Worm (Caenorhabditis elegans) whole organism, young adult: ENCODE data around the gene F42A9.6.
A peak's percentile ranks its signal among the peaks of the same experiment; 100 is the strongest.

Source experiments
- B0336.3 ChIP-seq: fragments of 200-800 bp; sonication (Bioruptor generic); IDR thresholded peaks from 2 replicates; pipeline ENCODE4 v1.3.6; 2022; ENCODE audit warnings: missing genetic modification characterization, missing compliant biosample characterization
- F10E7.11 ChIP-seq: sonication (generic microtip); optimal IDR thresholded peaks from 2 replicates; lab custom pipeline; 2017; ENCODE audit warnings: mild to moderate bottlenecking, missing genetic modification characterization, moderate library complexity, missing compliant biosample characterization
- F22D6.2 ChIP-seq: sonication (generic microtip); optimal IDR thresholded peaks from 2 replicates; lab custom pipeline; 2016; ENCODE audit warnings: mild to moderate bottlenecking, missing genetic modification characterization, missing compliant biosample characterization
- F33H1.4 ChIP-seq: fragments of 200-800 bp; sonication (Bioruptor generic); IDR thresholded peaks from 2 replicates; pipeline ENCODE4 v1.3.6; 2022; ENCODE audit warnings: missing genetic modification reagents, missing genetic modification characterization, missing compliant biosample characterization
- F49E8.2 ChIP-seq: sonication (generic microtip); optimal IDR thresholded peaks from 3 replicates; lab custom pipeline; 2017; ENCODE audit warnings: missing genetic modification characterization, mild to moderate bottlenecking, missing compliant biosample characterization, antibody characterized with exemption, moderate library complexity; ENCODE audit not compliant: insufficient read depth
- F52B5.7 ChIP-seq: sonication (generic microtip); optimal IDR thresholded peaks from 2 replicates; lab custom pipeline; 2016; ENCODE audit warnings: mild to moderate bottlenecking, missing genetic modification characterization, missing compliant biosample characterization
- F55B11.4 ChIP-seq: sonication (generic microtip); optimal IDR thresholded peaks from 2 replicates; lab custom pipeline; 2016; ENCODE audit warnings: missing compliant biosample characterization, missing genetic modification characterization, borderline replicate concordance; ENCODE audit not compliant: insufficient read depth
- K11D2.4 ChIP-seq: fragments of 200-800 bp; sonication (Bioruptor generic); IDR thresholded peaks from 2 replicates; pipeline ENCODE4 v1.3.6; 2022; ENCODE audit warnings: missing genetic modification reagents, missing genetic modification characterization, missing compliant biosample characterization
- Y53F4B.3 ChIP-seq: fragments of 200-800 bp; sonication (Bioruptor generic); IDR thresholded peaks from 2 replicates; pipeline ENCODE4 v1.3.6; 2022; ENCODE audit warnings: missing genetic modification reagents, missing genetic modification characterization, missing compliant biosample characterization
- Y53G8AR.9 ChIP-seq: fragments of 200-800 bp; sonication (Bioruptor generic); conservative IDR thresholded peaks from 2 replicates; pipeline ENCODE4 v1.3.6; 2022; ENCODE audit warnings: missing genetic modification reagents, missing genetic modification characterization, missing compliant biosample characterization
- Y67H2A.10 ChIP-seq: fragments of 200-800 bp; sonication (Bioruptor generic); conservative IDR thresholded peaks from 2 replicates; pipeline ENCODE4 v1.3.6; 2022; ENCODE audit warnings: missing genetic modification reagents, missing genetic modification characterization, missing compliant biosample characterization
- ZK185.1 ChIP-seq: sonication (generic microtip); optimal IDR thresholded peaks from 2 replicates; lab custom pipeline; 2016; ENCODE audit warnings: mild to moderate bottlenecking, missing genetic modification characterization, missing compliant biosample characterization; ENCODE audit not compliant: poor library complexity, severe bottlenecking
- atf-7 ChIP-seq: sonication (generic microtip); optimal IDR thresholded peaks from 2 replicates; lab custom pipeline; 2017; ENCODE audit warnings: mild to moderate bottlenecking, missing genetic modification characterization, missing compliant biosample characterization
- attf-5 ChIP-seq: fragments of 200-800 bp; sonication (Bioruptor generic); optimal IDR thresholded peaks from 2 replicates; lab custom pipeline; 2018; ENCODE audit warnings: mild to moderate bottlenecking, missing genetic modification characterization, missing compliant biosample characterization
- bed-2 ChIP-seq: fragments of 200-800 bp; sonication (Bioruptor generic); IDR thresholded peaks from 2 replicates; pipeline ENCODE4 v1.3.6; 2022; ENCODE audit warnings: missing genetic modification reagents, missing genetic modification characterization, missing compliant biosample characterization
- ceh-27 ChIP-seq: fragments of 200-800 bp; sonication (Bioruptor generic); optimal IDR thresholded peaks from 2 replicates; lab custom pipeline; 2018; ENCODE audit warnings: mild to moderate bottlenecking, missing genetic modification characterization, moderate library complexity, missing compliant biosample characterization
- ceh-79 ChIP-seq: sonication (generic microtip); optimal IDR thresholded peaks from 2 replicates; lab custom pipeline; 2017; ENCODE audit warnings: mild to moderate bottlenecking, missing genetic modification characterization, missing compliant biosample characterization
- die-1 ChIP-seq: sonication (generic microtip); optimal IDR thresholded peaks from 2 replicates; lab custom pipeline; 2016; ENCODE audit warnings: missing genotype, mild to moderate bottlenecking, missing genetic modification characterization, missing compliant biosample characterization
- dox-1 ChIP-seq: fragments of 200-800 bp; sonication (Bioruptor generic); IDR thresholded peaks from 2 replicates; pipeline ENCODE4 v1.3.6; 2022; ENCODE audit warnings: missing genetic modification reagents, missing genetic modification characterization, missing compliant biosample characterization
- dpff-1 ChIP-seq: sonication (generic microtip); optimal IDR thresholded peaks from 2 replicates; lab custom pipeline; 2017; ENCODE audit warnings: mild to moderate bottlenecking, missing genetic modification characterization, missing compliant biosample characterization
- efl-1 ChIP-seq: fragments of 150-350 bp; optimal IDR thresholded peaks from 2 replicates; lab custom pipeline; 2014; ENCODE audit warnings: missing biosample characterization, missing genetic modification reagents, missing genetic modification characterization
- ekl-4 ChIP-seq: fragments of 200-800 bp; sonication (Bioruptor generic); IDR thresholded peaks from 2 replicates; pipeline ENCODE4 v1.3.6; 2022; ENCODE audit warnings: missing genetic modification reagents, missing genetic modification characterization, missing compliant biosample characterization
- ets-4 ChIP-seq: fragments of 200-800 bp; sonication (Bioruptor generic); optimal IDR thresholded peaks from 2 replicates; lab custom pipeline; 2018; ENCODE audit warnings: mild to moderate bottlenecking, missing genetic modification characterization, missing compliant biosample characterization
- hlh-12 ChIP-seq: sonication (generic microtip); optimal IDR thresholded peaks from 2 replicates; lab custom pipeline; 2016; ENCODE audit warnings: missing genetic modification characterization, missing compliant biosample characterization
- lin-35 ChIP-seq, 3 experiments: fragments of 150-350 bp in 2 of 3; sonication (generic microtip) in 1 of 3; optimal IDR thresholded peaks; 2 replicates each; lab custom pipeline; 2014 to 2018; ENCODE audit warnings: missing biosample characterization in 3 of 3, missing genetic modification characterization in 3 of 3, missing genetic modification reagents in 3 of 3
- lsl-1 ChIP-seq: fragments of 200-800 bp; sonication (Bioruptor generic); optimal IDR thresholded peaks from 2 replicates; lab custom pipeline; 2018; ENCODE audit warnings: mild to moderate bottlenecking, missing genetic modification characterization, moderate library complexity, missing compliant biosample characterization
- madf-10 ChIP-seq: sonication (generic microtip); optimal IDR thresholded peaks from 2 replicates; lab custom pipeline; 2016; ENCODE audit warnings: mild to moderate bottlenecking, missing genetic modification characterization, missing compliant biosample characterization
- mcd-1 ChIP-seq: fragments of 200-800 bp; sonication (Bioruptor generic); IDR thresholded peaks from 2 replicates; pipeline ENCODE4 v1.3.6; 2022; ENCODE audit warnings: missing genetic modification reagents, missing genetic modification characterization, missing compliant biosample characterization
- mxl-1 ChIP-seq: sonication (generic microtip); optimal IDR thresholded peaks from 2 replicates; lab custom pipeline; 2016; ENCODE audit warnings: missing genetic modification characterization, missing compliant biosample characterization
- nfyb-1 ChIP-seq: fragments of 200-800 bp; sonication (Bioruptor generic); IDR thresholded peaks from 2 replicates; pipeline ENCODE4 v1.3.6; 2022; ENCODE audit warnings: missing genetic modification reagents, missing genetic modification characterization, missing compliant biosample characterization
- nhr-120 ChIP-seq: fragments of 200-800 bp; sonication (Bioruptor generic); IDR thresholded peaks from 2 replicates; pipeline ENCODE4 v1.3.6; 2022; ENCODE audit warnings: missing genetic modification characterization, missing compliant biosample characterization
- nhr-179 ChIP-seq: sonication (generic microtip); optimal IDR thresholded peaks from 2 replicates; lab custom pipeline; 2016; ENCODE audit warnings: mild to moderate bottlenecking, missing genetic modification characterization, missing compliant biosample characterization
- nhr-90 ChIP-seq: sonication (generic microtip); optimal IDR thresholded peaks from 2 replicates; lab custom pipeline; 2016; ENCODE audit warnings: missing genotype, mild to moderate bottlenecking, missing genetic modification characterization, missing compliant biosample characterization
- repo-1 ChIP-seq: sonication (generic microtip); optimal IDR thresholded peaks from 2 replicates; lab custom pipeline; 2017; ENCODE audit warnings: mild to moderate bottlenecking, missing genetic modification characterization, missing compliant biosample characterization
- sdz-38 ChIP-seq: sonication (generic microtip); optimal IDR thresholded peaks from 2 replicates; lab custom pipeline; 2016; ENCODE audit warnings: missing genotype, missing genetic modification characterization, missing compliant biosample characterization
- snpc-1.3 ChIP-seq: sonication (generic microtip); optimal IDR thresholded peaks from 2 replicates; lab custom pipeline; 2017; ENCODE audit warnings: missing genetic modification characterization, mild to moderate bottlenecking, missing compliant biosample characterization, antibody characterized with exemption, moderate library complexity, missing genotype, missing genetic modification reagents; ENCODE audit not compliant: insufficient read depth
- tlf-1 ChIP-seq: fragments of 200-800 bp; sonication (Bioruptor generic); optimal IDR thresholded peaks from 2 replicates; lab custom pipeline; 2018; ENCODE audit warnings: mild to moderate bottlenecking, missing genetic modification characterization, missing compliant biosample characterization
- ztf-18 ChIP-seq: sonication (generic microtip); optimal IDR thresholded peaks from 2 replicates; lab custom pipeline; 2016; ENCODE audit warnings: missing genotype, mild to moderate bottlenecking, missing genetic modification characterization, missing compliant biosample characterization
- ztf-22 ChIP-seq: fragments of 200-800 bp; sonication (Bioruptor generic); optimal IDR thresholded peaks from 2 replicates; lab custom pipeline; 2018; ENCODE audit warnings: mild to moderate bottlenecking, missing genetic modification characterization, moderate library complexity, missing compliant biosample characterization
- ztf-25 ChIP-seq: fragments of 200-800 bp; sonication (Bioruptor generic); IDR thresholded peaks from 2 replicates; pipeline ENCODE4 v1.3.6; 2022; ENCODE audit warnings: missing genetic modification reagents, missing genetic modification characterization, missing compliant biosample characterization
- ztf-3 ChIP-seq: fragments of 200-800 bp; sonication (Bioruptor generic); optimal IDR thresholded peaks from 2 replicates; lab custom pipeline; 2018; ENCODE audit warnings: mild to moderate bottlenecking, missing genetic modification characterization, missing compliant biosample characterization
- ztf-6 ChIP-seq: fragments of 200-800 bp; sonication (Bioruptor generic); IDR thresholded peaks from 2 replicates; pipeline ENCODE4 v1.3.6; 2022; ENCODE audit warnings: missing genetic modification reagents, missing genetic modification characterization, missing compliant biosample characterization

Gene F42A9.6

ce11 chrIV:8627328-8627727 is 18.3 kb downstream of the F42A9.6 start, which contains the start of gene F42A9.11 (continued):
- TF ChIP-seq nhr-179 (tag; lab: Kevin White, UChicago) (no peak), attf-5 (peak; percentile 47), F33H1.4 (GFP tag; lab: Robert Waterston, UW) (no peak), F49E8.2 (tag; lab: Kevin White, UChicago) (no peak), mcd-1 (GFP tag; lab: Robert Waterston, UW) (peak; percentile 35), lin-35 (GFP tag; optimal IDR thresholded peaks at IDR 0.05; lab: Kevin White, UChicago) (no peak), Y53F4B.3 (GFP tag; lab: Robert Waterston, UW) (no peak), ztf-22 (GFP tag; lab: Kevin White, UChicago) (no peak), ztf-3 (no peak), F55B11.4 (tag; lab: Kevin White, UChicago) (no peak), Y67H2A.10 (GFP tag; lab: Robert Waterston, UW) (no peak), madf-10 (no peak), nhr-120 (no peak), mxl-1 (tag; lab: Kevin White, UChicago) (no peak), B0336.3 (GFP tag; lab: Robert Waterston, UW) (0 out of 2 replicates have a peak, but pooled peaks have one; percentile 28), ztf-6 (GFP tag; lab: Robert Waterston, UW) (no peak), ceh-27 (GFP tag; lab: Kevin White, UChicago) (no peak), hlh-12 (tag; lab: Kevin White, UChicago) (no peak), lsl-1 (GFP tag; lab: Kevin White, UChicago) (no peak), bed-2 (GFP tag; lab: Robert Waterston, UW) (no peak), ztf-18 (tag; lab: Kevin White, UChicago) (no peak), efl-1 (GFP tag; lab: Kevin White, UChicago) (no peak), ekl-4 (peak; percentile 35; the same call in 1 of the 2 replicates), ZK185.1 (no peak), repo-1 (no peak), nhr-90 (no peak), dox-1 (peak; percentile 29; the same call in 1 of the 2 replicates), atf-7 (tag; lab: Kevin White, UChicago) (no peak), F10E7.11 (no peak), ets-4 (no peak), F22D6.2 (no peak), ceh-79 (tag; lab: Kevin White, UChicago) (no peak), K11D2.4 (peak; percentile 31; the same call in 1 of the 2 replicates), F52B5.7 (tag; lab: Kevin White, UChicago) (no peak), ztf-25 (GFP tag; lab: Robert Waterston, UW) (0 out of 2 replicates have a peak, but pooled peaks have one; percentile 17), sdz-38 (tag; lab: Kevin White, UChicago) (no peak), dpff-1 (tag; lab: Kevin White, UChicago) (no peak)

ce11 chrIV:8628262-8628661 is 19.2 kb downstream of the F42A9.6 start:
- TF ChIP-seq Y53G8AR.9 (0 out of 2 replicates have a peak, but pooled peaks have one; percentile 25), die-1 (tag; lab: Kevin White, UChicago) (no peak), nfyb-1 (GFP tag; lab: Robert Waterston, UW) (no peak), madf-10 (no peak), atf-7 (tag; lab: Kevin White, UChicago) (no peak), tlf-1 (GFP tag; lab: Kevin White, UChicago) (no peak), snpc-1.3 (tag; lab: Kevin White, UChicago) (no peak)
